Fruit fly (Drosophila melanogaster): ENCODE data around the gene CG44325.

The CG44325 gene

dm6 chrX:9120828-9121754 lies 42.8 kb upstream of the CG44325 start (continued):
- TF ChIP-seq gro (GFP tag; optimal IDR thresholded peaks at IDR 0.05) (peak; percentile 7), Blimp-1 (GFP tag; optimal IDR thresholded peaks at IDR 0.05) (peak; percentile 60), tin (GFP tag; optimal IDR thresholded peaks at IDR 0.05) (peak; percentile 24), sim (GFP tag; IDR thresholded peaks at IDR 0.05) (no peak), bowl (GFP tag; IDR thresholded peaks at IDR 0.05) (no peak), zfh1 (GFP tag; IDR thresholded peaks at IDR 0.05) (0 out of 3 replicates have a peak, but pooled peaks have one; percentile 6), CG10274 (GFP tag; optimal IDR thresholded peaks at IDR 0.05) (peak; percentile 13), MESR4 (GFP tag; optimal IDR thresholded peaks at IDR 0.05) (no peak), CG10431 (GFP tag; optimal IDR thresholded peaks at IDR 0.05) (no peak), CG4404 (GFP tag; IDR thresholded peaks at IDR 0.05) (no peak), CG11695 (GFP tag; IDR thresholded peaks at IDR 0.05) (peak; percentile 31; the same call in 1 of the 3 replicates), luna (GFP tag; optimal IDR thresholded peaks at IDR 0.05) (no peak), C15 (GFP tag; IDR thresholded peaks at IDR 0.05) (no peak), CG11093 (GFP tag; IDR thresholded peaks at IDR 0.05) (no peak), bsh (GFP tag; optimal IDR thresholded peaks at IDR 0.05) (peak in 1 of 2 experiments; percentile 62), Poxn (GFP tag; IDR thresholded peaks at IDR 0.05) (no peak), dpn (GFP tag; optimal IDR thresholded peaks at IDR 0.05) (peak; percentile 24 to 32), BtbVII (GFP tag; optimal IDR thresholded peaks at IDR 0.05) (peak; percentile 45), CG2129 (GFP tag; IDR thresholded peaks at IDR 0.05; ENCODE audit: partially characterized antibody) (no peak), row (GFP tag; IDR thresholded peaks at IDR 0.05) (peak; percentile 57), Pdp1 (GFP tag; optimal IDR thresholded peaks at IDR 0.05) (peak; percentile 24 to 37), CG5180 (GFP tag; optimal IDR thresholded peaks at IDR 0.05) (no peak), Xbp1 (GFP tag; optimal IDR thresholded peaks at IDR 0.05) (peak; percentile 45), Hmx (GFP tag; optimal IDR thresholded peaks at IDR 0.05) (no peak), gce (GFP tag; IDR thresholded peaks at IDR 0.05) (no peak), CG8359 (GFP tag; optimal IDR thresholded peaks at IDR 0.05; ENCODE audit: borderline replicate concordance) (peak; percentile 18), HLHmδ (GFP tag; optimal IDR thresholded peaks at IDR 0.05) (no peak), corto (GFP tag; optimal IDR thresholded peaks at IDR 0.05) (no peak), bab2 (GFP tag; optimal IDR thresholded peaks at IDR 0.05) (peak; percentile 33), Hmr (GFP tag; optimal IDR thresholded peaks at IDR 0.05) (peak; percentile 24), sna (GFP tag; IDR thresholded peaks at IDR 0.05; ENCODE audit: partially characterized antibody) (no peak), dmrt11E (tag; optimal IDR thresholded peaks at IDR 0.05) (peak; percentile 11), CG8281 (tag; optimal IDR thresholded peaks at IDR 0.05) (peak; percentile 31), ind (GFP tag; optimal IDR thresholded peaks at IDR 0.05) (peak; percentile 46), sisA (GFP tag; IDR thresholded peaks at IDR 0.05) (peak; percentile 40; the same call in 1 of the 2 replicates), Six4 (GFP tag; optimal IDR thresholded peaks at IDR 0.05) (peak; percentile 32), CG17328 (GFP tag; IDR thresholded peaks at IDR 0.05) (peak; percentile 26; the same call in 1 of the 2 replicates), crol (GFP tag; IDR thresholded peaks at IDR 0.05) (0 out of 2 replicates have a peak, but pooled peaks have one; percentile 16), CG13296 (GFP tag; optimal IDR thresholded peaks at IDR 0.05) (peak; percentile 25), sr (GFP tag; IDR thresholded peaks at IDR 0.05) (peak; percentile 72; the same call in 2 of the 3 replicates), toy (GFP tag; IDR thresholded peaks at IDR 0.05) (no peak), nerfin-1 (tag; optimal IDR thresholded peaks at IDR 0.05) (peak; percentile 6), CG18619 (GFP tag; optimal IDR thresholded peaks at IDR 0.05) (peak; percentile 5), sens-2 (GFP tag; IDR thresholded peaks at IDR 0.05) (no peak), CG6813 (GFP tag; optimal IDR thresholded peaks at IDR 0.05) (peak; percentile 53), tap (tag; optimal IDR thresholded peaks at IDR 0.05) (no peak), fru (optimal IDR thresholded peaks at IDR 0.05) (no peak), fd64A (GFP tag; optimal IDR thresholded peaks at IDR 0.05) (no peak)

All from whole organism, embryonic.